Worm (Caenorhabditis elegans) whole organism, L2 larva: ENCODE data around the gene str-138.

Experiments used
- ceh-16 ChIP-seq: fragments of 150-350 bp; optimal IDR thresholded peaks from 2 replicates; lab custom pipeline; 2014; ENCODE audit warnings: missing biosample characterization, missing genetic modification characterization
- egl-27 ChIP-seq: sonication (generic microtip); optimal IDR thresholded peaks from 3 replicates; lab custom pipeline; 2017; ENCODE audit warnings: missing biosample characterization, missing genetic modification reagents, missing genetic modification characterization
- elt-3 ChIP-seq: sonication (generic microtip); optimal IDR thresholded peaks from 2 replicates; lab custom pipeline; 2017; ENCODE audit warnings: missing biosample characterization, missing genetic modification characterization
- lin-13 ChIP-seq: fragments of 150-350 bp; optimal IDR thresholded peaks from 2 replicates; lab custom pipeline; 2014; ENCODE audit warnings: missing biosample characterization, missing genetic modification reagents, missing genetic modification characterization
- mbf-1 ChIP-seq: sonication (generic microtip); optimal IDR thresholded peaks from 2 replicates; lab custom pipeline; 2017; ENCODE audit warnings: missing biosample characterization, missing genetic modification characterization
- nhr-237 ChIP-seq: fragments of 150-350 bp; optimal IDR thresholded peaks from 2 replicates; lab custom pipeline; 2014; ENCODE audit warnings: missing biosample characterization, missing genetic modification characterization
- nhr-77 ChIP-seq: fragments of 150-350 bp; optimal IDR thresholded peaks from 2 replicates; lab custom pipeline; 2014; ENCODE audit warnings: missing biosample characterization, missing genetic modification characterization
- sem-4 ChIP-seq: fragments of 150-350 bp; optimal IDR thresholded peaks from 2 replicates; lab custom pipeline; 2014; ENCODE audit warnings: missing biosample characterization, missing genetic modification reagents, missing genetic modification characterization
- snpc-4 ChIP-seq: fragments of 150-350 bp; optimal IDR thresholded peaks from 2 replicates; lab custom pipeline; 2014; ENCODE audit warnings: missing biosample characterization, missing genetic modification characterization
- zag-1 ChIP-seq: fragments of 150-350 bp; optimal IDR thresholded peaks from 2 replicates; lab custom pipeline; 2014; ENCODE audit warnings: missing biosample characterization, missing genetic modification characterization

DNA sequence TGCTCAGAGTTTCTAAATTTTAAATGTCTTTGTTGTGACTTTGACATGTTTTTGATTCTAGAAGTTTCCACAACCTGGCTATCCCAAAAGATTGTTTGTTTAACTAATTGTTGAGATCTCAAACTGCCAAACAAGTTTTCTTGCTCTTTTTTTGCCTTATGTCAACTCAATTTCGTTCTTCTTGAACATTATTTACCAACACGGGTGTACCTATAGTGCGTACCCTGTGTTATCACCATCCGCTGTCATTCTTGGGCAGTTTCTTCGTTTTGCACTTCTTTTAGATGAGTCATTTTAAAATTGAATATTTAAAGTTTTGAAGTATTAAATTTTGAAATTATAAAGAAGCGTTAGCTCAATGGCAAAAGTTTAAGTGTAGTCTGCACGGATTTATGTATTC, 41.5 kb upstream of the str-138 start, which contains the start of gene sptl-2:
- TF ChIP-seq elt-3 (tag; lab: Kevin White, UChicago) = no peak
- TF ChIP-seq zag-1 = no peak
- no peak for TF ChIP-seq lin-13 (GFP tag; lab: Kevin White, UChicago)
- no peak for TF ChIP-seq snpc-4 (tag; lab: Kevin White, UChicago)
- no peak for TF ChIP-seq nhr-237 (tag; lab: Kevin White, UChicago)
- TF ChIP-seq nhr-77 = no peak
- TF ChIP-seq mbf-1 (tag; lab: Kevin White, UChicago) = no peak
- TF ChIP-seq egl-27 (tag; lab: Kevin White, UChicago) = no peak
- no peak for TF ChIP-seq sem-4 (tag; lab: Kevin White, UChicago)
- no peak for TF ChIP-seq ceh-16
